Fruit fly (Drosophila melanogaster): ENCODE measurements around the gene stai.

The stai gene

DNA sequence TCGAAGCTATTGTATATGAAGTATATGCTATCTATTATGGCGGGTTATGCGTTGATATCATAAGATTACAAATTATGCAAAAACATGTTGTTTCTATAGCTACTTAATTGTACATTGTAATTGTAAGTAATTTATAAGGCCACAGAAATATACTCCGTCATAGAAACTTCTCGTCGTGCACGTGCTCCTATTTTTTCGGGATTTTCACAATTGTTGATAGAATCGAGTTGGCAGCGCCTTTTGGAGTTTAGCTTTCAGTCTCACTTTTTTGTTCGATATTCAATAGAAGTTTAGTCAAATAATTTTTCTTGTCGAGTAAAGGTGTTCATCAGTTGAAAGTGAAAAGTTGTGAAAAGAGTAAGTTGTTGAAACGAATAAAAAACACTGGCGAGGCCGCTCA, 18.0 kb downstream of the stai start, which contains the start of gene CG31642:
CG31642 (plus strand) TSS at position 301 of the 400 bp plus-strand sequence.
- TF ChIP-seq usp (GFP tag; optimal IDR thresholded peaks at IDR 0.05) (no peak), EcR (GFP tag; optimal IDR thresholded peaks at IDR 0.05) (no peak), Dll (optimal IDR thresholded peaks at IDR 0.05) (no peak), CG8478 (optimal IDR thresholded peaks at IDR 0.05) (no peak), psq (optimal IDR thresholded peaks at IDR 0.05) (no peak), pan (optimal IDR thresholded peaks at IDR 0.05) (no peak)

DNA sequence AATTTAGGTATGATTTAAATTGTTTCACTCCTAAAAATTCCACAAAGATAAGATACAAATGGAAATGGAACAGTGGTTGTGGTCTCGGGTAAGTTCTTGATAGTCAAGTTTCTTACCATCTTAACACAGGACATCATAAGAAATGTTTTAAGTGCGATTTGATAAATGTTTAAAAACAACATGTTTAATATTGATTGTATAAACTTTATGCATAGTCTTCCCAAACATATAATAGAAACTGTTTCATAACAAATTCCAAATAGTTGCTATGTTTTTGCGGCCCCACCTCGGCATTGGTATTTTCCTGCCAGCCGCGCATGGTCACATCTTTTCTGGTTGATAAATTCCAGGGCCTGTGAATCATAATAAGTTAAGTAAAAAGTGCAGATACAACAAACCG, 24.6 kb downstream of the stai start, which contains the start of gene Arpc4:
Arpc4 (plus strand) TSS at position 318 of the 400 bp plus-strand sequence.
- TF ChIP-seq psq (optimal IDR thresholded peaks at IDR 0.05) (no peak), EcR (GFP tag; optimal IDR thresholded peaks at IDR 0.05) (no peak), usp (GFP tag; optimal IDR thresholded peaks at IDR 0.05) (no peak), pan (optimal IDR thresholded peaks at IDR 0.05) (no peak), CG8478 (optimal IDR thresholded peaks at IDR 0.05) (no peak), Dll (optimal IDR thresholded peaks at IDR 0.05) (no peak)

DNA sequence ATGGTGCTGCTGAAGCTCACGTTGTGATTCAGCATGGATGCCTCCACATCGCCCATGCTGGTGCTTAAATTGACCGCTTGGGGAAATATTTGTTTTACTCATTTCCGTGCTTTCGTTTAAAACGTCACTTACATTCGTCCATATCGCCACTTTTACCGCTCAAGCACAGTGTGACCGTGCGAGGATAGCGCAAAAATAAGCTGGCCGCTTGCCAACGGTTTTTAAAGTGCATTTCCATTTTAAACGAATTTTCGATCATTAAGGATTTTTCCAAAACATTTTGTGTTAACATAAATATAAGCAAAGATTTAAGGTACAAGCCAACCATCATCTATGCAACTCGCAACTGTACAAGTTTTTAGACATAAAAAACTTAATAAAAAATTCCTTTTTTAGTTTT, 27.3 kb downstream of the stai start, which contains the start of gene WDR79:
WDR79 (minus strand) TSS at position 298 of the 400 bp plus-strand sequence.
- TF ChIP-seq usp (GFP tag; optimal IDR thresholded peaks at IDR 0.05), result no peak
- TF ChIP-seq EcR (GFP tag; optimal IDR thresholded peaks at IDR 0.05), result no peak
- TF ChIP-seq psq (optimal IDR thresholded peaks at IDR 0.05), result no peak
- TF ChIP-seq Dll (optimal IDR thresholded peaks at IDR 0.05), result no peak
- TF ChIP-seq pan (optimal IDR thresholded peaks at IDR 0.05), result no peak

DNA sequence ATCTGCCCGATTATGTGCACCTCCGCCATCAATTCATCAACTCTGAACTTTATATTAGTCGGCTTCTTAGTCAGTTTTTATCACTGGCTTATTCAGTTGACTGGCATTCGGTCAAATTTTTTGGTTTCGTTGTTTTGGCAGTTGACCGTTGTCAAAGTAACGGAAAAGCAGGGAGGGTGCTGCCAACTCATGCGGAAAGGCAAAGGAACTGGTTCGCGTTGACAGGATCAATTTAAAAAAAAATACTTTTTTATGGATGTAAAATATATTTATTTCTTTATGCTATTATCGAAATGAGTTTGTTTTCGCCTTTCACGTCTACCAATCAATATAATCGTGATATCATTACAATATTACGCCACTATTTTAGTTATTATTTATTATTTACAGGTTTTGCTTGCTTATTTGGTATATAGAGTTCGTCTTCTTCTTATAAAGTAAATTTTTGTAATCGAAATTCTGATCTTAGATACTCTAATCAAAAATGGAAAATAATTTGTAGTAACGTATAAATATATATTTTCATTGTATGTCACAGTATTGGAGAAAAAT, 30.4 kb downstream of the stai start, which contains the start of the genes B9d2, tctn and CG9222:
B9d2 (minus strand) TSS at position 130 of the 552 bp plus-strand sequence.
tctn (minus strand) TSS at position 130 of the 552 bp plus-strand sequence.
CG9222 (plus strand) TSS at position 502 of the 552 bp plus-strand sequence.
- TF ChIP-seq usp (GFP tag; optimal IDR thresholded peaks at IDR 0.05), result no peak
- TF ChIP-seq psq (optimal IDR thresholded peaks at IDR 0.05), result no peak
- TF ChIP-seq CG8478 (optimal IDR thresholded peaks at IDR 0.05), result no peak
- TF ChIP-seq EcR (GFP tag; optimal IDR thresholded peaks at IDR 0.05), result no peak
- TF ChIP-seq Dll (optimal IDR thresholded peaks at IDR 0.05), result no peak

DNA sequence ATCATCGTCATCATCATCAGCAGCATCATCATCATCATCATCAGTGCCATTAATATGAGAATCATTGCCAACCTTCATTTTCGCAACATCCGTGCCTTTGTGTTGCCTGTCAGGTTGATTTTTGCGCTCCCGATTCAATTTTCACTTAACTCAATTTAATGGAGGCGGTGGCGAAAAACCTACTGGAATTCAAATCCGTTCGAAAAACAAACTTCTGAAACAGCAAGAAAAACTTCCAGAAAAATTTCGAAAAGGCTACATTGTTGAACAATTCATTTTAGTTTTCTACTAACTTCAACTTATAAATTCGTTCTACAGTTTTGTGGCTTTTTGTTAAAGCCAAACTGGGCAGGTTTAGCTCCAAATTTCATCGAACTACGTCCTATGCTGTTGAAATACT, 38.9 kb downstream of the stai start, which contains the start of gene CG13991:
CG13991 (plus strand) TSS at position 301 of the 400 bp plus-strand sequence.
- TF ChIP-seq Dll (optimal IDR thresholded peaks at IDR 0.05), result no peak

DNA sequence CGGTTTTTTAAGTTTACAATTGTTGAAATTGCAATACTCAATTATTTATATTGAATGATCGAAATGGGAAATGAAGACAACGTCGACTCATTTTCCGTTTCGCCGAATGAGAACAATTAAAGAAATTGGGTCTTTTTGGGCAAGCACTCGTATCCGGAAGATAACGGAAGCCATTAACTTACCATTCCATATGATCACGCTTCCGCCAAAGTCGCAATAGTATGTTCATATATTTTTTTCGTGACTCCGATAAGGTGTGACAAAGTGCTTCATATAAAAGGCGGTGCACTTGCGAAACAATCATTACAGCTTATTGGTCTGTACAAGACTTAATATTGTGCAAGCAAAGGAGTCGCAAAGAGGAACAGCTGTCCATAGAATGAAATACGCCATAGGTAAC, 51.5 kb downstream of the stai start, which contains the start of gene Muc26B:
Muc26B (plus strand) TSS at position 301 of the 400 bp plus-strand sequence.
- TF ChIP-seq CG8478 (optimal IDR thresholded peaks at IDR 0.05) (no peak), psq (optimal IDR thresholded peaks at IDR 0.05) (no peak), EcR (GFP tag; optimal IDR thresholded peaks at IDR 0.05) (no peak), usp (GFP tag; optimal IDR thresholded peaks at IDR 0.05) (no peak), pan (optimal IDR thresholded peaks at IDR 0.05) (no peak), Dll (optimal IDR thresholded peaks at IDR 0.05) (no peak)

DNA sequence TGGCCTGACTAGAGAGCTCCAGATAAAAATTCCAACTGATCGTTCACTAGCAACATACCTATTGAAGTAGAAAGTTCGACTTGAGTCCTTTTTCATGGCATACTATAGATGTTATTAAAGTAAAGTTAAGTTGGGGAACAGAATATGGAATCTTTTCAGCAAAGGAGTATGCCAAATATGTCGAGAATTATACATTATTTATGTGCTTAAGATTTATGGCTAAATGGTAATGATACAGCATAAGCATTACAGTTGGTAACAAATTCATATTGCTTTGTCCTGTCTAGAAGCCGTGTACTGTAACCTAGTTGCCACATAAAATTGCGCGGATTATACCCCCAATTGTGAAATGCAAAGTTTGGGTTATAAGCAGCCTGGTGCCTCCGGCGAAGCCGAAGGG, 54.9 kb downstream of the stai start, which contains the start of gene CG31639:
CG31639 (minus strand) TSS at position 101 of the 400 bp plus-strand sequence.
- no peak for TF ChIP-seq psq (optimal IDR thresholded peaks at IDR 0.05)
- no peak for TF ChIP-seq EcR (GFP tag; optimal IDR thresholded peaks at IDR 0.05)
- no peak for TF ChIP-seq CG8478 (optimal IDR thresholded peaks at IDR 0.05)
- no peak for TF ChIP-seq pan (optimal IDR thresholded peaks at IDR 0.05)
- no peak for TF ChIP-seq Dll (optimal IDR thresholded peaks at IDR 0.05)
- TF ChIP-seq usp (GFP tag; optimal IDR thresholded peaks at IDR 0.05), result no peak

DNA sequence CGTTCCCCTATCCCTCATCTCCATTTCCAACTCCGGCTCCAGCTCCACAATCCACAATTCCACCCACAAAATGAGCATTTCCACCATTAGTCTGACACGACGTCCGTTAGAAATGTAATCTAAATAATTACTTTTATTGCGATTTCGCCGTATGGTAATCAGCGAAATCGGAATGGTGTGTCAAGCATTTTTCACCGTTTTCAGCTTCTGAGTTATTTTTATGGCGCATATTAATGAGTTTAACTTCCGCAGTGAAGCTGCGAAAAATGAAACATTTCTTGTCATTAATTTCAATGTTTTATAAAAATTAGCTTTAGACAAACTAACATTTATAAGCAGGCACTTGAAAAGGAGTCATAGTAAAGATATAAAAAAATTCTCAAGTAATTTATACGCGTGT, 59.9 kb downstream of the stai start, which contains the start of gene CG13989:
CG13989 (plus strand) TSS at position 301 of the 400 bp plus-strand sequence.
- no peak for TF ChIP-seq EcR (GFP tag; optimal IDR thresholded peaks at IDR 0.05)
- TF ChIP-seq psq (optimal IDR thresholded peaks at IDR 0.05), result no peak
- TF ChIP-seq CG8478 (optimal IDR thresholded peaks at IDR 0.05), result no peak
- no peak for TF ChIP-seq pan (optimal IDR thresholded peaks at IDR 0.05)
- TF ChIP-seq Dll (optimal IDR thresholded peaks at IDR 0.05), result no peak
- TF ChIP-seq usp (GFP tag; optimal IDR thresholded peaks at IDR 0.05), result no peak

DNA sequence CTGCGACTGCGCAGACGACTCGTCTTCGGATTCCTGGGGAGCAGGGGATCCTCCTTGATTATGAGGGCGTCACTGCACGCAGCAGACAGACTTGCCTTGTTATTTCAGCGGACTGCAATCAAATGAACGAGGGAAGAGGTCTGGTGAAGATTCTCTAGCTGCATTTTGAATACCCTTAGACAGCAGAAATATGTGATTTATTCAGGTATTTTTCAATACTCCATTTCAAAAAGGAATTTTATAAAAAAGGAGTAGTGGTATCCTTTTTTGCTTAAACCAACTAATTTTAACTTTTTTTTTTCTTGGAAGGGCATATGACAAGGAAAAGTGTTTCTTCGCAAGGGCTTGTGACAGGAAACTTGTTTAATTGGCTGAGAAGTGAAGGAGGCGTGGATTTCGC, 65.5 kb downstream of the stai start:
- no peak for TF ChIP-seq Dll (optimal IDR thresholded peaks at IDR 0.05)
- no peak for TF ChIP-seq usp (GFP tag; optimal IDR thresholded peaks at IDR 0.05)
- TF ChIP-seq CG8478 (optimal IDR thresholded peaks at IDR 0.05), result no peak
- no peak for TF ChIP-seq EcR (GFP tag; optimal IDR thresholded peaks at IDR 0.05)
- no peak for TF ChIP-seq pan (optimal IDR thresholded peaks at IDR 0.05)
- TF ChIP-seq psq (optimal IDR thresholded peaks at IDR 0.05), result no peak

DNA sequence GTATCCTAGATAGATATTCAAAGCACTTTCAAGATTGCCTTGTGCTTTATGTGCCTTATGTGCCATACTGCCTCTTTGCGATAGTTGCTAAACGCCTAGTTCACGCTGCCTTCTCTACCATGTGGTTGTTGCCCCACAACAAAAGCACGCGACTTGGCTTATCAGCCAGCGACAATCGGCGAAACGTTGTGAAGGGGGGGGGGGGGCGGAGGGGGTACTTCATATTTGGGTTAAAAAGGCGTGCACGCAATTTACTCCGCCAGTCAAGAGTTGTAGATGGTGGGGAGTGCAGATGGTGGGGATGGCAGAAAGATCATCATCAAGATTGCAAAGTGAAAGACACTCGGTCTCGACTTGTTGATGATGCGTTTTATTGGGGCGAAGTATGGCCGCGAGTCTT, 68.9 kb downstream of the stai start:
- TF ChIP-seq EcR (GFP tag; optimal IDR thresholded peaks at IDR 0.05) (no peak), usp (GFP tag; optimal IDR thresholded peaks at IDR 0.05) (no peak), psq (optimal IDR thresholded peaks at IDR 0.05) (no peak), CG8478 (optimal IDR thresholded peaks at IDR 0.05) (no peak), pan (optimal IDR thresholded peaks at IDR 0.05) (no peak), Dll (optimal IDR thresholded peaks at IDR 0.05) (no peak)

DNA sequence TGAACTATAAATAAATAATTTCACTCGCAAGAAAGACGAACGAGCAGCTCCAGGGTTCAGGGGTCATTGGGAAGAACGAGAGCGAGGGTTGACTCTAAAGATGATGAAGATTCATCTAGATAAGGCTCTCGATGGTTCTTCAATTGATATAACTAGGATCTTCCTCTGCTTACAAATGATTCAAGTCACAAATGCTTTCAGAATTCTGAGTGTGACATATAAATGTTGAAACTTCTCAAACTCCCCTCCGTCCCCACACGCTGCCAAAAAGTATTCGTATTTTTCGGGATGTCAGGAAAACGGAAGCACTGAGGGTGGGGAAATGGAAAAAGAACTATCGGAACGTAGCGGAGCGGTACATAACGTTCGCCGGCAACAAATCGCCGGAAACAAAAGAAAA, 71.0 kb downstream of the stai start:
- TF ChIP-seq CG8478 (optimal IDR thresholded peaks at IDR 0.05) (no peak), psq (optimal IDR thresholded peaks at IDR 0.05) (no peak), Dll (optimal IDR thresholded peaks at IDR 0.05) (no peak), pan (optimal IDR thresholded peaks at IDR 0.05) (no peak), usp (GFP tag; optimal IDR thresholded peaks at IDR 0.05) (no peak), EcR (GFP tag; optimal IDR thresholded peaks at IDR 0.05) (no peak)

DNA sequence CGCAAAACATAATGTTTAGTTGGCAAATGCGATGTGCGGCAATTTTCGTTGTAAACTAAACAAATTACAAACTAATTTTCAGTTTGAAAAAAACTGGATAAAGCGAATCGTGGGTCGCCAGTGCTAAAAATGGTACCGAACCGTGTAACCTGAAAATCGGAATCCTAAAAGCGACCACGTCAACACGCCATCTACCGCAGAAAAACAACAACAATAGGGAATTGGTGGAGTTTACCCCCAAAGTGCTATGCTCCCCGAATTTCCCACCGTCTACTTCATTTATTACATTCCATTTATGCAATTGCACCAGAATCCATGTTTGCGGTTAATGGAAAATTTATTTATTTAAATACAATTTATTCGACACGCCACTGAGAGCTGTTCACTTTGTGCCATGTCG, 72.8 kb downstream of the stai start:
- TF ChIP-seq Dll (optimal IDR thresholded peaks at IDR 0.05) (no peak), pan (optimal IDR thresholded peaks at IDR 0.05) (no peak), EcR (GFP tag; optimal IDR thresholded peaks at IDR 0.05) (no peak), CG8478 (optimal IDR thresholded peaks at IDR 0.05) (no peak), psq (optimal IDR thresholded peaks at IDR 0.05) (no peak), usp (GFP tag; optimal IDR thresholded peaks at IDR 0.05) (no peak)

Measured in whole organism.